Worm (Caenorhabditis elegans): Measurements from ENCODE around the gene W09C2.9.
"Not testable (repeated sequence)": the region's sequence is repeated elsewhere in the genome, so short reads cannot be mapped to it uniquely, and the experiment has no call there.

W09C2.9 gene

DNA sequence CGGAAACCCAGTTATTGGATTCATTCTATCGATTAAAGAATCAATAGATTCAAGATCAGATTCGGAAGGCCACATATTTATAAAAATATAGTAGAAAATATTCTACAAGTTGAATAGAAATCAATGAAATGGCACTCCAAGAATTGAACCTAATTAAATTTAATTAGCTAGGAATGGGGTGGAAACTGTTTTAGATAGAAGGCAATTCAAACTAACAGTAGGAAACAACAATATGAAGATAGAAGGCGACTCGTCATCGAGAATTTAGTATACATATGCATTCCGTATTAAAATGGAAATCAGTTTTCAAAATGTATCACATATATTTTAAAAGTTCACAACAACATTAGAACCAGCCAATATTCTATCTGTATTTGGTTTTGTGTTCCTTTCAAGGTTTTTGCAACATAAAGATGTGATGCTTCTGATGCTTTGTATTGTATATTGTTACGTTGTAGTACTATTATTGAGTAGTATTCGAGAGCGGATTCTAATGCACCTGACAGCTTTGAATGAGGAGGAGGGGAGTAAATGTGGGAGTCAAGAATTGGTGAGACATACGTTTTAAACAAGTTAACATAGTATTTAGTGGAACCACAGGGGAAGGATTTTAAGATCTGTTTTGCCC is 27.3 kb downstream of the W09C2.9 start, which contains the start of the genes F27C8.3 and F27C8.2:
Gene F27C8.3 (minus strand): TSS at position 101 of the 628 bp plus-strand sequence.
Gene F27C8.2 (plus strand): TSS at position 578 of the 628 bp plus-strand sequence.
- TF ChIP-seq ceh-39, pha-4, lsy-2 (tag; optimal IDR thresholded peaks at IDR 0.05): not testable (repeated sequence)

DNA sequence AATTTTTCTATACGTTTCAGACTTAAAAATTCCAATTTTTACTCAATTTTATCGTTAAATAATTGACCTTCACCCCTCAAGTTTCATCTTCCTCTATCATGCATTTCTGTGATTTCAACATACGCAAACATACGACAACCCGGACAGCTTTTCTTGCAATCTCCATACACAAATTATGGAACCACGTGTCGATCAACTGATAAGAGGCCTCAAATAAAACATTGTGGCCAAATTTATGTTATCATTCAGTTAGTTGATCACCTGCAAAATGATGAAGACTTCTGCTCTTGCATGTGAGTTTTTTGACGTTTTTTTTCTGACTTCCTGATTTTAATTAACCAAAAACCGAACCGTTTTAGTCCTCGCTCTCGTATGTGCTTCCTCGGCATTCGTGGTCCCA is 29.7 kb downstream of the W09C2.9 start, which contains the start of gene spp-18:
Gene spp-18 (plus strand): TSS at position 257 of the 400 bp plus-strand sequence.
- no peak for TF ChIP-seq M03D4.4 (tag; optimal IDR thresholded peaks at IDR 0.05)
- no peak for TF ChIP-seq ceh-39 (tag; optimal IDR thresholded peaks at IDR 0.05)
- TF ChIP-seq ces-1 (GFP tag; optimal IDR thresholded peaks at IDR 0.05): no peak
- TF ChIP-seq cnd-1 (tag; optimal IDR thresholded peaks at IDR 0.05): no peak
- no peak for TF ChIP-seq ceh-43 (GFP tag; optimal IDR thresholded peaks at IDR 0.05)
- no peak for TF ChIP-seq bed-3 (GFP tag; optimal IDR thresholded peaks at IDR 0.05)
- no peak for TF ChIP-seq mab-5 (tag; optimal IDR thresholded peaks at IDR 0.05)
- no peak for TF ChIP-seq mep-1 (tag; optimal IDR thresholded peaks at IDR 0.05)
- no peak for TF ChIP-seq hlh-1 (tag; optimal IDR thresholded peaks at IDR 0.05)
- no peak for TF ChIP-seq unc-120 (tag; optimal IDR thresholded peaks at IDR 0.05; ENCODE audit: poor library complexity, severe bottlenecking)
- no peak for TF ChIP-seq lsy-2 (tag; optimal IDR thresholded peaks at IDR 0.05)
- TF ChIP-seq snpc-4 (tag; optimal IDR thresholded peaks at IDR 0.05): no peak
- TF ChIP-seq pha-4 (tag; optimal IDR thresholded peaks at IDR 0.05): no peak
- TF ChIP-seq ztf-11 (tag; optimal IDR thresholded peaks at IDR 0.05): no peak

DNA sequence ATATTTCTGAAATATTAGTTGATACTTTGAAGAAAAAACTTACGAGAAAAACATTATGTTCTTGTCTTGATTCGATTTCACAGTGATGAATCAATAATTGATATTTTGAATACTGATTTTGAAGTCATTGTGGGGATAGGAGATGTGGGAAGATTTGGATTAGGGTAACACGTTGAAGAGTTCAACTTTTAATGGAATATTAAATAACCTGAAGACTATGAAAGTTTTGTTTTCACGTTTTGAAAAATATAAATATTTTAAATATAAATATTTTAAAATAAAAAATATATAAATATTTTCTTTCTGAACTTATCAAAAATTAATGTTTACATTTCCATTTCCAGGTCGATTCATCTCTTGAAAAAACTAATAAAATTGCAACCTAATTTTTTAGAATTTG is 30.8 kb downstream of the W09C2.9 start, which contains the start of gene pei-1:
Gene pei-1 (minus strand): TSS at position 101 of the 400 bp plus-strand sequence.
- TF ChIP-seq lin-32 (GFP tag; optimal IDR thresholded peaks at IDR 0.05) (no peak), bed-3 (GFP tag; optimal IDR thresholded peaks at IDR 0.05) (no peak), flh-1 (GFP tag; optimal IDR thresholded peaks at IDR 0.05) (no peak), nhr-12 (tag; optimal IDR thresholded peaks at IDR 0.05) (no peak), ztf-11 (tag; optimal IDR thresholded peaks at IDR 0.05) (no peak), tbx-8 (GFP tag; optimal IDR thresholded peaks at IDR 0.05) (no peak), blmp-1 (tag; optimal IDR thresholded peaks at IDR 0.05) (no peak), ceh-43 (GFP tag; optimal IDR thresholded peaks at IDR 0.05) (no peak), hlh-1 (tag; optimal IDR thresholded peaks at IDR 0.05) (no peak), nhr-76 (tag; optimal IDR thresholded peaks at IDR 0.05) (no peak), nhr-2 (tag; optimal IDR thresholded peaks at IDR 0.05) (no peak), ceh-39 (tag; optimal IDR thresholded peaks at IDR 0.05) (no peak), ceh-83 (GFP tag; optimal IDR thresholded peaks at IDR 0.05) (no peak), cnd-1 (tag; optimal IDR thresholded peaks at IDR 0.05) (no peak), mep-1 (tag; optimal IDR thresholded peaks at IDR 0.05) (no peak), sptf-1 (tag; optimal IDR thresholded peaks at IDR 0.05) (no peak), sem-2 (GFP tag; optimal IDR thresholded peaks at IDR 0.05) (no peak), unc-39 (tag; optimal IDR thresholded peaks at IDR 0.05) (no peak), mls-2 (tag; optimal IDR thresholded peaks at IDR 0.05) (no peak), zip-8 (tag; optimal IDR thresholded peaks at IDR 0.05) (no peak)

DNA sequence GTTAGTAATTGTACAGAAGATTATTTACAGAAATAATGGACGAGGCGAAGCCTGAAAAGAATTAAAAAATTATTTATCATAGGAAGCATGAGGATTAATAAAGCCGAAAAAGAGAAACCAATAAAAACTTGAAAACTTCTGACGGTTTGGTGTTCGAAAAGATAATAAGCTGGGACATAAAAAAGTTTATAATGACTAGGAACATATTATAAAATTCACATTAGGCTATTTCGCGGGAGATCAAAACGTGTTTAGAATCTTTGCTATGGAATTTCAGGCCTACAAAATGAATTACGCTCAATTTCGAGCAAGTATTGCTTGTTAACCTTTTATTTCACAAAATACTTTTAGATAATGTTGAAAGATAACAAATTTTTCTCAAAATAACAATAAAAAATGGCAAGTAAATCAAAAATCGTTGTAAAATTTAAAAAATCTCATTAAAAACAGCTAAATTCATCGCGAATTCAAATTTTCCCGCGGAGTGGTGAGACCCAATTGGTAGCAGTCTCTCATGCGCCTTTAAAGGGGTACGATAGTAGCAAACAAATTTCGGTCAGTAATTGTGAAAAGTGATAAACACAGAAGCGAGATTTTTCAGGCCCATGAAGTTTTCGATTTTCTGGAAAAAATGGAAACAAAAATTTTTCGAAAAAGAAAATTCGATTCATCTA is 34.2 kb downstream of the W09C2.9 start, which contains the start of gene trcs-1:
Gene trcs-1 (minus strand): TSS at position 51 of the 674 bp plus-strand sequence.
- TF ChIP-seq sptf-1 (tag; optimal IDR thresholded peaks at IDR 0.05): no peak
- TF ChIP-seq unc-39 (tag; optimal IDR thresholded peaks at IDR 0.05): no peak
- no peak for TF ChIP-seq mep-1 (tag; optimal IDR thresholded peaks at IDR 0.05)
- TF ChIP-seq elt-1 (tag; optimal IDR thresholded peaks at IDR 0.05; ENCODE audit: borderline replicate concordance, insufficient read depth): no peak
- TF ChIP-seq elt-3 (tag; optimal IDR thresholded peaks at IDR 0.05): no peak
- no peak for TF ChIP-seq M03D4.4 (tag; optimal IDR thresholded peaks at IDR 0.05)
- TF ChIP-seq blmp-1 (tag; optimal IDR thresholded peaks at IDR 0.05): no peak

DNA sequence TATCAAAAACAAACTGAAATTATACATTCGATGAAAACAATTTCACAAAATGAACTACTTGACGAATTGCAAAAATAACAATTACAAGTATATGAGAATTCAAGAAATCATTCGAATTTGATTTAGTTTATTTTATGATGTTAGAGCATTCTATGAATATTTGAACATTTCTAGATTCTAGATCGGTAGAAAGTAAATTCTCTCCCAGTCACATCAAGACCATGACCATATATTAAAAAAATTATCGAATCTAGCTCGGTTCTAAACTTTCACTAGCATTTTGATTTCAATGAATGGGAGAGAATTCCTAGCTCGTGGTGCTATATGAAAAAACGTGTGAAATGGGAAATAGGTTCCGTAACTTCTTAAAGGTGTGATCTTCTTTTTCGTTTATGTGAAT is 38.8 kb downstream of the W09C2.9 start:
- no peak for TF ChIP-seq hlh-1 (tag; optimal IDR thresholded peaks at IDR 0.05)
- no peak for TF ChIP-seq ceh-83 (GFP tag; optimal IDR thresholded peaks at IDR 0.05)
- TF ChIP-seq ztf-11 (tag; optimal IDR thresholded peaks at IDR 0.05): no peak
- no peak for TF ChIP-seq nhr-28 (tag; optimal IDR thresholded peaks at IDR 0.05)
- no peak for TF ChIP-seq bed-3 (GFP tag; optimal IDR thresholded peaks at IDR 0.05)
- TF ChIP-seq M03D4.4 (tag; optimal IDR thresholded peaks at IDR 0.05): no peak
- TF ChIP-seq unc-120 (tag; optimal IDR thresholded peaks at IDR 0.05; ENCODE audit: poor library complexity, severe bottlenecking): no peak
- TF ChIP-seq snpc-4 (tag; optimal IDR thresholded peaks at IDR 0.05): no peak
- TF ChIP-seq nhr-237 (tag; optimal IDR thresholded peaks at IDR 0.05): no peak
- TF ChIP-seq ceh-43 (GFP tag; optimal IDR thresholded peaks at IDR 0.05): no peak
- TF ChIP-seq flh-1 (GFP tag; optimal IDR thresholded peaks at IDR 0.05): no peak
- TF ChIP-seq nhr-2 (tag; optimal IDR thresholded peaks at IDR 0.05): no peak
- no peak for TF ChIP-seq lin-13 (tag; optimal IDR thresholded peaks at IDR 0.05)
- no peak for TF ChIP-seq nhr-76 (tag; optimal IDR thresholded peaks at IDR 0.05)
- TF ChIP-seq cnd-1 (tag; optimal IDR thresholded peaks at IDR 0.05): no peak
- no peak for TF ChIP-seq drap-1 (GFP tag; optimal IDR thresholded peaks at IDR 0.05)
- TF ChIP-seq elt-1 (tag; optimal IDR thresholded peaks at IDR 0.05; ENCODE audit: borderline replicate concordance, insufficient read depth): no peak
- TF ChIP-seq mab-5 (tag; optimal IDR thresholded peaks at IDR 0.05): no peak
- no peak for TF ChIP-seq mep-1 (tag; optimal IDR thresholded peaks at IDR 0.05)
- no peak for TF ChIP-seq tbx-8 (GFP tag; optimal IDR thresholded peaks at IDR 0.05)

Measured in whole organism, mixed stage, embryonic.